Worm (Caenorhabditis elegans) whole organism, L2 larva: ENCODE measurements around the gene ZC513.3.

Experiments used
- R02D3.7 ChIP-seq: fragments of 150-350 bp; optimal IDR thresholded peaks from 2 replicates; lab custom pipeline; 2014; ENCODE audit warnings: missing biosample characterization, missing genetic modification characterization
- ZK546.5 ChIP-seq: sonication (generic microtip); optimal IDR thresholded peaks from 2 replicates; lab custom pipeline; 2017; ENCODE audit warnings: missing biosample characterization, missing genetic modification characterization
- ama-1 ChIP-seq: fragments of 150-350 bp; optimal IDR thresholded peaks from 2 replicates; lab custom pipeline; 2018; ENCODE audit warnings: inconsistent platforms
- ceh-16 ChIP-seq: fragments of 150-350 bp; optimal IDR thresholded peaks from 2 replicates; lab custom pipeline; 2014; ENCODE audit warnings: missing biosample characterization, missing genetic modification characterization
- egl-27 ChIP-seq: sonication (generic microtip); optimal IDR thresholded peaks from 3 replicates; lab custom pipeline; 2017; ENCODE audit warnings: missing biosample characterization, missing genetic modification reagents, missing genetic modification characterization
- elt-3 ChIP-seq: sonication (generic microtip); optimal IDR thresholded peaks from 2 replicates; lab custom pipeline; 2017; ENCODE audit warnings: missing biosample characterization, missing genetic modification characterization
- fos-1 ChIP-seq: fragments of 150-350 bp; optimal IDR thresholded peaks from 2 replicates; lab custom pipeline; 2014; ENCODE audit warnings: missing biosample characterization, missing genetic modification characterization
- lin-39 ChIP-seq: fragments of 150-350 bp; optimal IDR thresholded peaks from 2 replicates; lab custom pipeline; 2014; ENCODE audit warnings: missing biosample characterization, missing genetic modification reagents, missing genetic modification characterization
- mbf-1 ChIP-seq: sonication (generic microtip); optimal IDR thresholded peaks from 2 replicates; lab custom pipeline; 2017; ENCODE audit warnings: missing biosample characterization, missing genetic modification characterization
- nhr-12 ChIP-seq: fragments of 150-350 bp; optimal IDR thresholded peaks from 2 replicates; lab custom pipeline; 2014; ENCODE audit warnings: missing biosample characterization, missing genetic modification characterization
- nhr-23 ChIP-seq: fragments of 150-350 bp; optimal IDR thresholded peaks from 2 replicates; lab custom pipeline; 2014; ENCODE audit warnings: missing biosample characterization, missing genetic modification reagents, missing genetic modification characterization
- nhr-237 ChIP-seq: fragments of 150-350 bp; optimal IDR thresholded peaks from 2 replicates; lab custom pipeline; 2014; ENCODE audit warnings: missing biosample characterization, missing genetic modification characterization
- nhr-77 ChIP-seq: fragments of 150-350 bp; optimal IDR thresholded peaks from 2 replicates; lab custom pipeline; 2014; ENCODE audit warnings: missing biosample characterization, missing genetic modification characterization
- ztf-11 ChIP-seq: sonication (generic microtip); optimal IDR thresholded peaks from 2 replicates; lab custom pipeline; 2017; ENCODE audit warnings: missing biosample characterization, missing genetic modification characterization

DNA sequence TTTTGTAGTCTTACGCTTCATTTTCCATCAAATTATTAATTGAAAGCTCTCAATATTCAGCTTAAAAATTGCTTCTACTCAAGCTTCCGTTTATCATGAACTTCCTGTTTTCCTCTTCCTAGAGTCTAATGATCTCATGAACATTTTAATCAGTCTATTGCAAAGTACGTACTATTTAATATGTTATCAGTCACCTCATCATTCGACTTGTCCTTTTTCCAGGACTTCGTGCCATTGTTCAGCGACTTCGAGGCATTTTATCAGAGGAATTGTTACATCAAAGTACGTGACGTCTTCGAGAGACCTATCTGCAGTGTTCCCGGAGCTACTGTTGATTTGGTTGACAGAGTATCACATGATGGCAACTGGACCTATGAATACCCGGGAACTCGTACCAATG, 27.0 kb upstream of the ZC513.3 start:
- TF ChIP-seq ztf-11 (tag; lab: Kevin White, UChicago) = no peak
- no peak for TF ChIP-seq mbf-1 (tag; lab: Kevin White, UChicago)
- TF ChIP-seq lin-39 (tag; lab: Kevin White, UChicago) = no peak
- TF ChIP-seq ZK546.5 (tag; lab: Kevin White, UChicago) = no peak
- no peak for TF ChIP-seq nhr-77 (tag; lab: Kevin White, UChicago)
- TF ChIP-seq fos-1 (tag; lab: Kevin White, UChicago) = peak; percentile 50
- TF ChIP-seq nhr-12 (tag; lab: Kevin White, UChicago) = no peak
- TF ChIP-seq R02D3.7 = no peak
- no peak for TF ChIP-seq egl-27 (tag; lab: Kevin White, UChicago)
- TF ChIP-seq ama-1 (lab: Kevin White, UChicago) = no peak
- no peak for TF ChIP-seq ceh-16 (tag; lab: Kevin White, UChicago)
- TF ChIP-seq nhr-237 (tag; lab: Kevin White, UChicago) = no peak
- no peak for TF ChIP-seq elt-3 (tag; lab: Kevin White, UChicago)
- TF ChIP-seq nhr-23 = no peak
